Worm (Caenorhabditis elegans): Measurements from ENCODE around the gene cutl-12.

DNA sequence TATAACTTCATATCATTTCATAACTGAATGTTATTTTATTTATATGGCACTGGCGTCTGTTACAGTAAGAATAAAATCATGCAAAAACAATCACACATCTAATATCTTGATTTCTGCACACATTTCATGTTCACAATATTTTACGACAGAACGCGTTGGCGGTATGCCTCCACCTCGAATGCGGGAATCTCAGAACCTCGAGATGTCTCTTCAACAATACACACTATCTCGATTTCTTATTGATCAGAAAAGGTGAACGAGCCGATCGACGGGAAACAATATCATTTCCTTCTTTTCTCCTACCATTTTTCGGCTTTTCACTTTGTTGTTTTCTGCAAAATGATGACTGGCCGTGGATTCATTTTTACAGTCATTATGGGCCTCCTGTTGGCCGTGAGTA is 26.6 kb downstream of the cutl-12 start, which contains the start of gene F28C6.10:
- TF ChIP-seq nfya-1 (tag; optimal IDR thresholded peaks at IDR 0.05) (no peak), F13H6.1 (tag; optimal IDR thresholded peaks at IDR 0.05) (no peak), ceh-45 (GFP tag; IDR thresholded peaks at IDR 0.05) (no peak)
